Worm (Caenorhabditis elegans): Measurements from ENCODE around the gene T16G12.3.
A peak's percentile ranks its signal among the peaks of the same experiment; 100 is the strongest.

The T16G12.3 gene

ce11 chrIII:10025989-10026388 lies 24.4 kb upstream of the T16G12.3 start, which contains the start of gene ins-22:
ins-22 (plus strand) TSS chrIII:10026289.
- TF ChIP-seq attf-4 (tag; optimal IDR thresholded peaks at IDR 0.05) (no peak), hlh-30 (tag; optimal IDR thresholded peaks at IDR 0.05; ENCODE audit: insufficient read depth) (no peak), set-16 (GFP tag; IDR thresholded peaks at IDR 0.05) (no peak), sdz-12 (GFP tag; optimal IDR thresholded peaks at IDR 0.05) (no peak), nhr-111 (GFP tag; optimal IDR thresholded peaks at IDR 0.05) (no peak), daf-16 (GFP tag; optimal IDR thresholded peaks at IDR 0.05) (no peak), daf-16 (tag; optimal IDR thresholded peaks at IDR 0.05) (no peak), ceh-28 (tag; optimal IDR thresholded peaks at IDR 0.05) (no peak), ceh-82 (tag; optimal IDR thresholded peaks at IDR 0.05) (no peak), mes-2 (tag; optimal IDR thresholded peaks at IDR 0.05; ENCODE audit: poor library complexity, severe bottlenecking) (no peak), snpc-4 (tag; optimal IDR thresholded peaks at IDR 0.05) (no peak)

ce11 chrIII:10027947-10028346 lies 22.5 kb upstream of the T16G12.3 start, which contains the start of gene ins-23:
ins-23 (plus strand) TSS chrIII:10028247.
- TF ChIP-seq tag-97 (GFP tag; IDR thresholded peaks at IDR 0.05) (no peak), aha-1 (tag) (peak; percentile 58)

DNA sequence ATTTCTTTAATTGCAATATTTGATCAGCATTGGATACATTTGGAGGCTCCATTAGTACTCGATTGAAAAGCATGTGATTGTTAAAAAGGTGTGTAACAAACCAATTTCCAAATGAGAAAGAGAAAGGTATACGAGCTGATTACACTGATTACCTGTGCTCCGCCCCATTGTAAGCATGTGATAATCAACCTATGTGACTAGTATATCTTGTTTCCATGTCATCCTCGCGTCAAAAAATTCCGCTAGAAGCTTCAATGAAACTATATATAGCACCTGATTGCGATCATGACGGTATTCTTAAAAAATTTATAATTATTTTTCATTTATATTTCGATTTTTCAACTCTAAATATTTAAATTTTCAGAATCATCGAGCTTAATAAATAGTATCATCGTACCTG lies 19.9 kb upstream of the T16G12.3 start, which contains the start of gene M04D8.4:
Gene M04D8.4 (minus strand): TSS at position 101 of the 400 bp plus-strand sequence.
- TF ChIP-seq D1046.2 (GFP tag; IDR thresholded peaks at IDR 0.05) = no peak
- no peak for TF ChIP-seq aha-1 (tag)
- TF ChIP-seq ceh-20 (GFP tag; IDR thresholded peaks at IDR 0.05) = no peak
- TF ChIP-seq lin-29 (GFP tag; IDR thresholded peaks at IDR 0.05) = no peak
- no peak for TF ChIP-seq F26F4.8 (GFP tag; conservative IDR thresholded peaks at IDR 0.05)
- no peak for TF ChIP-seq cey-2 (tag; optimal IDR thresholded peaks at IDR 0.05; ENCODE audit: borderline replicate concordance, insufficient read depth)
- TF ChIP-seq tra-1 (GFP tag; IDR thresholded peaks at IDR 0.05) = no peak

DNA sequence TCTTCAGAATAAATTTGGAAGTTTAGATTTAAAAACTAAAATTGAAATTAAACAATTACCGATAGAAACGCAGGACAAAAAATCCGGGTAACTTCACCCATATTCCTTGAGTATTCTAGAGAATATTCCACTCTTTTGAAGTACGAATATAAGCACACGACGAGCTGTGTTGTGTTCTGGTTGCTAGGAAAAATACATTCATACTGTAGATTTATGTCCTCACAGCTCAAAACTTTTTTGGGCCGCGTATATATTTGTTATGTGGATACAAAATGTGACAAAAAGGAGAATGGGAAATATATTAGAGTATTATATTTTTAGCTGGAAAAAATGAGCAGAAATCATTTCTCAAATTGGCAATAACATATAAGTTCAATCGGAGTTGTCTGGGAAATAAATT lies 17.2 kb upstream of the T16G12.3 start, which contains the start of gene M04D8.5:
Gene M04D8.5 (minus strand): TSS at position 101 of the 400 bp plus-strand sequence.
- no peak for TF ChIP-seq mep-1 (tag; optimal IDR thresholded peaks at IDR 0.05)
- TF ChIP-seq snpc-1.2 (GFP tag; IDR thresholded peaks at IDR 0.05) = no peak
- TF ChIP-seq dmd-6 (GFP tag; IDR thresholded peaks at IDR 0.05) = no peak
- TF ChIP-seq fos-1 (tag; optimal IDR thresholded peaks at IDR 0.05) = no peak
- TF ChIP-seq hlh-30 (tag; optimal IDR thresholded peaks at IDR 0.05; ENCODE audit: insufficient read depth) = no peak
- TF ChIP-seq ctbp-1 (GFP tag; IDR thresholded peaks at IDR 0.05) = no peak
- no peak for TF ChIP-seq madf-9 (GFP tag; conservative IDR thresholded peaks at IDR 0.05)
- TF ChIP-seq snpc-4 (tag; optimal IDR thresholded peaks at IDR 0.05) = no peak
- no peak for TF ChIP-seq egl-27 (tag; optimal IDR thresholded peaks at IDR 0.05)
- no peak for TF ChIP-seq arid-1 (GFP tag; conservative IDR thresholded peaks at IDR 0.05)
- no peak for TF ChIP-seq nhr-41 (GFP tag; IDR thresholded peaks at IDR 0.05)
- TF ChIP-seq Y5F2A.4 (GFP tag; optimal IDR thresholded peaks at IDR 0.05) = no peak
- TF ChIP-seq egl-43 (GFP tag; IDR thresholded peaks at IDR 0.05) = no peak
- TF ChIP-seq nhr-77 (tag; optimal IDR thresholded peaks at IDR 0.05) = no peak

- TF ChIP-seq nhr-28 (tag; optimal IDR thresholded peaks at IDR 0.05) = no peak
- TF ChIP-seq Y105C5A.15 (GFP tag; IDR thresholded peaks at IDR 0.05) = no peak
- TF ChIP-seq daf-19 (GFP tag; conservative IDR thresholded peaks at IDR 0.05) = no peak
- no peak for TF ChIP-seq dpl-1 (GFP tag; optimal IDR thresholded peaks at IDR 0.05)
- no peak for TF ChIP-seq tra-1 (GFP tag; IDR thresholded peaks at IDR 0.05)
- TF ChIP-seq nhr-11 (tag; optimal IDR thresholded peaks at IDR 0.05) = no peak
- TF ChIP-seq lsy-2 (tag; optimal IDR thresholded peaks at IDR 0.05) = no peak
- TF ChIP-seq unc-62 (GFP tag; optimal IDR thresholded peaks at IDR 0.05 in 1 of 2) = peak in 1 of 2 experiments; percentile 7
- TF ChIP-seq unc-62 (tag; optimal IDR thresholded peaks at IDR 0.05) = no peak
- no peak for TF ChIP-seq F49E8.2 (tag; optimal IDR thresholded peaks at IDR 0.05; ENCODE audit: borderline replicate concordance)
These were observed 16.5 kb upstream of the T16G12.3 start, which contains the start of gene M04D8.8 for ce11 chrIII:10033881-10034280. M04D8.8 (plus strand) TSS chrIII:10034181.

Data from whole organism, L4 larva.